Fruit fly (Drosophila melanogaster): ENCODE results near the gene bond.

bond gene

DNA sequence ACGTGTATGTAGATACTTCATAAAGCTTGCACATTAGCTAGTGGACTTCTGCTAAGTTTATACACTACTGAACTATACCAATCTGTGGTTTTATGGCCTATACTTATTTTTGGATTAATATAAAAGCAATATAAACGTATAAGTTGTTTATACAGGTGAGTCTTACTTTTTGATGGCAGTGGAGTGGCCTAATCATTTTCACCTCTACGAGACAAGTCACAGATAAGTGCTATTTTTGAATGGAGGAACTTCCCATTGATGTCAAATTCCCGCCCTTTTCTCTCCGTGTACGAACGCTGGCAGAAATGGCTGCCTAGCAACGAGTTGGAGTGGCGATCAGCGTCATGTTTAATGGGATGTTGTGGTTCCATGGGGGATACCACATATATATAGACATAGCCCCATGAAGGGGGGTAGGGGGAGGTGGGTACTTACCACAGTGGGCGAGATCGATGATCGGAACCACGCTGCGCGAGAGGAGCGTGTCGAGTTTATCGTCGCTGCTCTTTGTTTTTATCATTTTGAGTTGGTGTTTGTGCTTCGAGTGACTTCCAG, 24.1 kb upstream of the bond start (continued):
- TF ChIP-seq Vsx1 (GFP tag; optimal IDR thresholded peaks at IDR 0.05) = peak; percentile 27
- no peak for TF ChIP-seq bowl (GFP tag; IDR thresholded peaks at IDR 0.05)
- TF ChIP-seq az2 (GFP tag; optimal IDR thresholded peaks at IDR 0.05) = peak; percentile 2
- TF ChIP-seq gro (GFP tag; optimal IDR thresholded peaks at IDR 0.05) = no peak
- no peak for TF ChIP-seq YL-1 (GFP tag; optimal IDR thresholded peaks at IDR 0.05)
- no peak for TF ChIP-seq Tbp (GFP tag; optimal IDR thresholded peaks at IDR 0.05)
- TF ChIP-seq pum (GFP tag; optimal IDR thresholded peaks at IDR 0.05) = no peak
- no peak for TF ChIP-seq CG7928 (GFP tag; optimal IDR thresholded peaks at IDR 0.05)
- no peak for TF ChIP-seq crp (GFP tag; optimal IDR thresholded peaks at IDR 0.05)
- TF ChIP-seq Rfx (GFP tag; IDR thresholded peaks at IDR 0.05) = peak; percentile 53
- no peak for TF ChIP-seq B-H2 (GFP tag; optimal IDR thresholded peaks at IDR 0.05)
- TF ChIP-seq CG11085 (GFP tag; IDR thresholded peaks at IDR 0.05) = no peak
- TF ChIP-seq fu2 (GFP tag; optimal IDR thresholded peaks at IDR 0.05) = no peak
- TF ChIP-seq ac (GFP tag; optimal IDR thresholded peaks at IDR 0.05) = no peak
- TF ChIP-seq ap (GFP tag; IDR thresholded peaks at IDR 0.05) = 0 out of 2 replicates have a peak, but pooled peaks have one; percentile 24
- TF ChIP-seq CG9797 (GFP tag; optimal IDR thresholded peaks at IDR 0.05) = no peak
- 0 out of 3 replicates have a peak, but pooled peaks have one; percentile 31 for TF ChIP-seq zfh1 (GFP tag; IDR thresholded peaks at IDR 0.05)
- no peak for TF ChIP-seq peb (GFP tag; IDR thresholded peaks at IDR 0.05)
- TF ChIP-seq PHDP (tag; optimal IDR thresholded peaks at IDR 0.05) = no peak
- TF ChIP-seq Antp (GFP tag; optimal IDR thresholded peaks at IDR 0.05) = peak; percentile 19
- peak; percentile 11 for TF ChIP-seq CG18476 (GFP tag; optimal IDR thresholded peaks at IDR 0.05)
- TF ChIP-seq CG34422 (GFP tag; IDR thresholded peaks at IDR 0.05) = no peak
- TF ChIP-seq sim (GFP tag; IDR thresholded peaks at IDR 0.05) = no peak
- no peak for TF ChIP-seq Jarid2 (GFP tag; optimal IDR thresholded peaks at IDR 0.05)
- peak; percentile 93 for TF ChIP-seq Ets65A (GFP tag)
- TF ChIP-seq run (tag; optimal IDR thresholded peaks at IDR 0.05) = no peak
- TF ChIP-seq CG1603 (tag; optimal IDR thresholded peaks at IDR 0.05) = peak; percentile 19
- TF ChIP-seq CG13123 (GFP tag; optimal IDR thresholded peaks at IDR 0.05) = no peak
- TF ChIP-seq CG15479 (GFP tag; optimal IDR thresholded peaks at IDR 0.05) = no peak
- peak; percentile 35; the same call in 1 of the 2 replicates for TF ChIP-seq CG31441 (GFP tag; IDR thresholded peaks at IDR 0.05)
- TF ChIP-seq Asciz (GFP tag; optimal IDR thresholded peaks at IDR 0.05) = peak; percentile 27
- no peak for TF ChIP-seq crc (GFP tag; optimal IDR thresholded peaks at IDR 0.05)
- no peak for TF ChIP-seq esg (GFP tag; conservative IDR thresholded peaks at IDR 0.05)
- peak; percentile 27 for TF ChIP-seq CG16863 (GFP tag; optimal IDR thresholded peaks at IDR 0.05)
- TF ChIP-seq CG12104 (GFP tag; optimal IDR thresholded peaks at IDR 0.05) = no peak
- no peak for TF ChIP-seq ATbp (GFP tag; optimal IDR thresholded peaks at IDR 0.05)
- TF ChIP-seq Ets97D (GFP tag; optimal IDR thresholded peaks at IDR 0.05) = no peak
- no peak for TF ChIP-seq Dref (GFP tag; IDR thresholded peaks at IDR 0.05)
- TF ChIP-seq slbo (GFP tag; IDR thresholded peaks at IDR 0.05) = peak; percentile 40
- TF ChIP-seq pfk (GFP tag; optimal IDR thresholded peaks at IDR 0.05) = no peak
- no peak for TF ChIP-seq zfh2 (GFP tag; optimal IDR thresholded peaks at IDR 0.05)
- no peak for TF ChIP-seq CG6654 (GFP tag; optimal IDR thresholded peaks at IDR 0.05)
- TF ChIP-seq dati (GFP tag; IDR thresholded peaks at IDR 0.05) = no peak
- TF ChIP-seq CG9932 (GFP tag; IDR thresholded peaks at IDR 0.05) = no peak
- no peak for TF ChIP-seq CG11398 (GFP tag; optimal IDR thresholded peaks at IDR 0.05)
- 0 out of 2 replicates have a peak, but pooled peaks have one; percentile 27 for TF ChIP-seq CG4730 (GFP tag; IDR thresholded peaks at IDR 0.05)
- no peak for TF ChIP-seq odd (GFP tag; optimal IDR thresholded peaks at IDR 0.05)
- peak; percentile 42 for TF ChIP-seq nmo (GFP tag; optimal IDR thresholded peaks at IDR 0.05)
- peak; percentile 67 for TF ChIP-seq CG9727 (GFP tag; optimal IDR thresholded peaks at IDR 0.05)
- no peak for TF ChIP-seq emc (GFP tag; optimal IDR thresholded peaks at IDR 0.05)
- TF ChIP-seq gcm (GFP tag; optimal IDR thresholded peaks at IDR 0.05) = no peak
- peak; percentile 17; the same call in 1 of the 2 replicates for TF ChIP-seq Awh (GFP tag; IDR thresholded peaks at IDR 0.05)

All from whole organism, embryonic.